Fruit fly (Drosophila melanogaster) whole organism, embryonic: ENCODE data around the gene CG32121.

Experiments used
- CG32772 ChIP-seq: fragments of 200-800 bp; sonication (Bioruptor generic); IDR thresholded peaks from 2 replicates; pipeline ENCODE4 v1.3.6; 2022; ENCODE audit warnings: missing biosample characterization, missing genetic modification characterization
- CG43689 ChIP-seq: fragments of 200-800 bp; sonication (Bioruptor generic); IDR thresholded peaks from 2 replicates; pipeline ENCODE4 v1.3.6; 2022; ENCODE audit warnings: missing biosample characterization, missing genetic modification characterization
- Hr51 ChIP-seq, 2 experiments: fragments of 200-800 bp; sonication (Bioruptor generic); optimal IDR thresholded peaks; 2 replicates in 1 of 2; 3 replicates in 1 of 2; lab custom pipeline; 2016 to 2018; ENCODE audit warnings: missing biosample characterization in 2 of 2, missing genetic modification characterization in 2 of 2, mild to moderate bottlenecking in 1 of 2, moderate library complexity in 1 of 2
- so ChIP-seq: fragments of 200-800 bp; sonication (Bioruptor generic); IDR thresholded peaks from 3 replicates; pipeline ENCODE4 v1.3.6; 2022; ENCODE audit warnings: missing biosample characterization, missing genetic modification characterization

dm6 chr3L:13452281-13452680 lies 30.1 kb upstream of the CG32121 start:
- TF ChIP-seq so (GFP tag; lab: Robert Waterston, UW) (no peak), Hr51 (GFP tag; optimal IDR thresholded peaks at IDR 0.05; lab: Kevin White, UChicago) (no peak), CG32772 (GFP tag; lab: Robert Waterston, UW) (no peak), CG43689 (no peak)
